Fruit fly (Drosophila melanogaster) whole organism, prepupa: ENCODE data around the gene CG11674.
A peak's percentile ranks its signal among the peaks of the same experiment; 100 is the strongest.

Experiments used
- Blimp-1 ChIP-seq: fragments of 200-800 bp; sonication (Bioruptor generic); optimal IDR thresholded peaks from 3 replicates; lab custom pipeline; 2017; ENCODE audit warnings: missing biosample characterization, missing genetic modification characterization, mild to moderate bottlenecking, moderate library complexity, missing genetic modification reagents
- CG11294 ChIP-seq: fragments of 200-800 bp; sonication (Bioruptor generic); IDR thresholded peaks from 2 replicates; pipeline ENCODE4 v1.3.6; 2022; ENCODE audit warnings: missing biosample characterization, missing genetic modification characterization
- CG11762 ChIP-seq: fragments of 200-800 bp; sonication (Bioruptor generic); optimal IDR thresholded peaks from 3 replicates; lab custom pipeline; 2016; ENCODE audit warnings: missing biosample characterization, missing genetic modification characterization; ENCODE audit not compliant: insufficient read depth
- CG11902 ChIP-seq: fragments of 200-800 bp; sonication (Bioruptor generic); optimal IDR thresholded peaks from 3 replicates; lab custom pipeline; 2016; ENCODE audit warnings: missing biosample characterization, missing genetic modification characterization
- CG31627 ChIP-seq: fragments of 200-800 bp; sonication (Bioruptor generic); optimal IDR thresholded peaks from 3 replicates; lab custom pipeline; 2016; ENCODE audit warnings: missing biosample characterization, missing genetic modification characterization
- CG32006 ChIP-seq: fragments of 200-800 bp; sonication (Bioruptor generic); optimal IDR thresholded peaks from 3 replicates; lab custom pipeline; 2017; ENCODE audit warnings: missing biosample characterization, mild to moderate bottlenecking, missing genetic modification characterization
- CG34406 ChIP-seq: fragments of 200-800 bp; sonication (Bioruptor generic); optimal IDR thresholded peaks from 3 replicates; lab custom pipeline; 2016; ENCODE audit warnings: missing biosample characterization, missing genetic modification characterization
- CG3919 ChIP-seq: fragments of 200-800 bp; sonication (Bioruptor generic); optimal IDR thresholded peaks from 3 replicates; lab custom pipeline; 2016; ENCODE audit warnings: missing biosample characterization, missing genetic modification characterization
- CG4318 ChIP-seq: fragments of 200-800 bp; sonication (Bioruptor generic); optimal IDR thresholded peaks from 3 replicates; lab custom pipeline; 2017; ENCODE audit warnings: missing biosample characterization, mild to moderate bottlenecking, missing genetic modification characterization
- CG6163 ChIP-seq: fragments of 200-800 bp; sonication (Bioruptor generic); IDR thresholded peaks from 3 replicates; pipeline ENCODE4 v1.3.6; 2022; ENCODE audit warnings: missing biosample characterization, missing genetic modification characterization
- CG6276 ChIP-seq: fragments of 200-800 bp; sonication (Bioruptor generic); optimal IDR thresholded peaks from 2 replicates; lab custom pipeline; 2017; ENCODE audit warnings: missing biosample characterization, mild to moderate bottlenecking, missing genetic modification characterization
- CG6792 ChIP-seq: fragments of 200-800 bp; sonication (Bioruptor generic); optimal IDR thresholded peaks from 3 replicates; lab custom pipeline; 2016; ENCODE audit warnings: missing biosample characterization, missing genetic modification characterization
- Eip75B ChIP-seq: fragments of 200-800 bp; sonication (Bioruptor generic); optimal IDR thresholded peaks from 3 replicates; lab custom pipeline; 2016; ENCODE audit warnings: missing biosample characterization, missing genetic modification characterization
- Eip78C ChIP-seq: fragments of 200-800 bp; sonication (Bioruptor generic); peaks from one replicate; lab custom pipeline; 2016; ENCODE audit warnings: missing biosample characterization, missing genetic modification characterization
- Eip93F ChIP-seq: fragments of 200-800 bp; sonication (Bioruptor generic); optimal IDR thresholded peaks from 2 replicates; lab custom pipeline; 2016; ENCODE audit warnings: missing biosample characterization, mild to moderate bottlenecking, missing genetic modification characterization
- Ets21C ChIP-seq: fragments of 200-800 bp; sonication (Bioruptor generic); optimal IDR thresholded peaks from 3 replicates; lab custom pipeline; 2016; ENCODE audit warnings: missing biosample characterization, missing genetic modification characterization
- Ets96B ChIP-seq: fragments of 200-800 bp; optimal IDR thresholded peaks from 2 replicates; lab custom pipeline; 2019; ENCODE audit warnings: missing biosample characterization, mild to moderate bottlenecking, missing genetic modification characterization, moderate library complexity
- Gug ChIP-seq: fragments of 200-800 bp; sonication (Bioruptor generic); IDR thresholded peaks from 2 replicates; pipeline ENCODE4 v1.3.6; 2022; ENCODE audit warnings: missing biosample characterization, missing genetic modification characterization
- Hr4 ChIP-seq: fragments of 200-800 bp; sonication (Bioruptor generic); optimal IDR thresholded peaks from 3 replicates; lab custom pipeline; 2016; ENCODE audit warnings: missing biosample characterization, missing genetic modification characterization
- Met ChIP-seq: fragments of 200-800 bp; sonication (Bioruptor generic); optimal IDR thresholded peaks from 3 replicates; lab custom pipeline; 2016; ENCODE audit warnings: missing biosample characterization, missing genetic modification characterization
- Sox102F ChIP-seq: fragments of 200-800 bp; sonication (Bioruptor generic); optimal IDR thresholded peaks from 2 replicates; lab custom pipeline; 2016; ENCODE audit warnings: missing biosample characterization, mild to moderate bottlenecking, missing genetic modification characterization
- Sox14 ChIP-seq: fragments of 200-800 bp; sonication (Bioruptor generic); optimal IDR thresholded peaks from 3 replicates; lab custom pipeline; 2016; ENCODE audit warnings: missing biosample characterization, missing genetic modification characterization
- Sox15 ChIP-seq: fragments of 200-800 bp; sonication (Bioruptor generic); optimal IDR thresholded peaks from 3 replicates; lab custom pipeline; 2016; ENCODE audit warnings: missing biosample characterization, missing genetic modification characterization
- achi ChIP-seq: fragments of 200-800 bp; sonication (Bioruptor generic); optimal IDR thresholded peaks from 3 replicates; lab custom pipeline; 2016; ENCODE audit warnings: missing biosample characterization, missing genetic modification characterization
- acj6 ChIP-seq: fragments of 200-800 bp; sonication (Bioruptor generic); optimal IDR thresholded peaks from 3 replicates; lab custom pipeline; 2016; ENCODE audit warnings: missing biosample characterization, missing genetic modification characterization
- dac ChIP-seq: fragments of 200-800 bp; sonication (Bioruptor generic); optimal IDR thresholded peaks from 2 replicates; lab custom pipeline; 2017; ENCODE audit warnings: missing biosample characterization, mild to moderate bottlenecking, missing genetic modification characterization
- eg ChIP-seq: fragments of 200-800 bp; sonication (Bioruptor generic); IDR thresholded peaks from 3 replicates; pipeline ENCODE4 v1.3.6; 2022; ENCODE audit warnings: missing biosample characterization, missing genetic modification characterization
- esn ChIP-seq: fragments of 200-800 bp; sonication (Bioruptor generic); optimal IDR thresholded peaks from 2 replicates; lab custom pipeline; 2016; ENCODE audit warnings: missing biosample characterization, mild to moderate bottlenecking, missing genetic modification characterization, moderate library complexity
- fd85E ChIP-seq: fragments of 200-800 bp; sonication (Bioruptor generic); optimal IDR thresholded peaks from 3 replicates; lab custom pipeline; 2016; ENCODE audit warnings: missing biosample characterization, missing genetic modification characterization
- fkh ChIP-seq: fragments of 200-800 bp; sonication (Bioruptor generic); optimal IDR thresholded peaks from 3 replicates; lab custom pipeline; 2017; ENCODE audit warnings: missing biosample characterization, mild to moderate bottlenecking, missing genetic modification characterization, moderate library complexity
- pdm3 ChIP-seq: fragments of 200-800 bp; sonication (Bioruptor generic); optimal IDR thresholded peaks from 3 replicates; lab custom pipeline; 2016; ENCODE audit warnings: missing biosample characterization, missing genetic modification characterization
- salr ChIP-seq, 2 experiments: fragments of 200-800 bp; sonication (Bioruptor generic); optimal IDR thresholded peaks; 3 replicates each; lab custom pipeline; 2016 to 2018; ENCODE audit warnings: missing biosample characterization in 2 of 2, missing genetic modification characterization in 2 of 2, mild to moderate bottlenecking in 1 of 2
- spab ChIP-seq: fragments of 200-800 bp; sonication (Bioruptor generic); optimal IDR thresholded peaks from 2 replicates; lab custom pipeline; 2017; ENCODE audit warnings: missing biosample characterization, mild to moderate bottlenecking, missing genetic modification characterization, missing genetic modification reagents
- ss ChIP-seq, 2 experiments: fragments of 200-800 bp; sonication (Bioruptor generic); optimal IDR thresholded peaks; 2 replicates in 1 of 2; 3 replicates in 1 of 2; lab custom pipeline; 2017 to 2018; ENCODE audit warnings: mild to moderate bottlenecking in 2 of 2, missing biosample characterization in 2 of 2, missing genetic modification characterization in 2 of 2, moderate library complexity in 1 of 2
- svp ChIP-seq: fragments of 200-800 bp; sonication (Bioruptor generic); peaks from one replicate; lab custom pipeline; 2016; ENCODE audit warnings: missing biosample characterization, missing genetic modification characterization
- vri ChIP-seq: fragments of 200-800 bp; sonication (Bioruptor generic); optimal IDR thresholded peaks from 3 replicates; lab custom pipeline; 2016; ENCODE audit warnings: missing biosample characterization, mild to moderate bottlenecking, missing genetic modification characterization

The CG11674 gene

DNA sequence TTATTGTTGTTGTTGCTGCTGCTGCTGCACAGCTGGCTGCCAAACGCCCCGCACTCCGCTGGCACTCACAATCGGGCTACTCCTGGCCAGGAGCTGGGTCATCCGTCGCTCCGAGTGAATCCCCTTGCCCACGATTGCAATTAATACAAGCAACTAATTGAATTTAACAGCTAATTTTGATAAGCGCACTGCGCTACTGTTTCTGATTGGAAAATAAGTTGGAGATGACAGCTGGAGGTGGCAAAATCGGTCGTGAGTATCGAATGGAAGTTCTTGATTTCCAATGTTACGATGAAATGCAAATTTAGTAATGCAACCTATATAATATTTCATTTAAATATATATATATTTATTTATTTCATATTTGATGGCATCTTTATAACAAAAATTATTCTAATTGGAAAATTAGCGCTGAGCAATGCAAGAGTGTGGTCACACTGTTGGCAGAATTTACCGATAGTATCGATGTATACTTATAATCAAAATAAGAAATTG, 8.2 kb upstream of the CG11674 start, which contains the start of gene CG42271 (continued):
- TF ChIP-seq CG11294 (GFP tag; lab: Robert Waterston, UW) (no peak), Ets96B (tag; lab: Kevin White, UChicago) (no peak), Sox14 (GFP tag; lab: Kevin White, UChicago) (no peak), spab (GFP tag; lab: Kevin White, UChicago) (no peak), Gug (no peak), achi (GFP tag; lab: Kevin White, UChicago) (no peak), vri (GFP tag; lab: Kevin White, UChicago) (no peak), CG3919 (no peak), Sox15 (no peak), fkh (GFP tag; lab: Kevin White, UChicago) (no peak), svp (GFP tag; lab: Kevin White, UChicago) (peak; percentile 67), CG34406 (peak; percentile 26), CG31627 (GFP tag; lab: Kevin White, UChicago) (no peak), Ets21C (GFP tag; lab: Kevin White, UChicago) (no peak), fd85E (GFP tag; lab: Kevin White, UChicago) (no peak), CG4318 (GFP tag; lab: Kevin White, UChicago) (no peak), CG6792 (GFP tag; lab: Kevin White, UChicago) (no peak), Sox102F (GFP tag; lab: Kevin White, UChicago) (no peak), Eip75B (GFP tag; lab: Kevin White, UChicago) (no peak), eg (0 out of 3 replicates have a peak, but pooled peaks have one; percentile 26), CG11762 (GFP tag; lab: Kevin White, UChicago) (no peak), pdm3 (GFP tag; lab: Kevin White, UChicago) (no peak), CG11902 (GFP tag; lab: Kevin White, UChicago) (no peak), dac (no peak)

DNA sequence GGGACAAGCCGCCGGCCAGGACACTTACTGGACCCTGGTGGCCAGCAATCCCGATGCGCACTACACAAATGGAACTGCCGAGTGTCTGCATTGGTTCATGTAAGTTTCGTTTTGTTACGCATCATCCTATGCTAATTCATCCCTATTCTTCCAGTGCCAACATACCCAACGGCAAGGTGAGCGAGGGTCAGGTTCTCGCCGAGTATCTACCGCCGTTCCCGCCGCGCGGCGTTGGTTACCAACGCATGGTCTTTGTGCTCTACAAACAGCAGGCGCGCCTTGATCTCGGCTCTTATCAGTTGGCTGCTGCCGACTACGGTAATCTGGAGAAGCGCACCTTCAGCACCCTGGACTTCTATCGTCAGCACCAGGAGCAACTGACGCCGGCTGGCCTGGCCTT, 1.4 kb upstream of the CG11674 start:
- TF ChIP-seq CG6163 (GFP tag; lab: Robert Waterston, UW) (no peak), svp (GFP tag; lab: Kevin White, UChicago) (peak; percentile 94), CG32006 (GFP tag; lab: Kevin White, UChicago) (no peak)

- TF ChIP-seq acj6 (GFP tag; lab: Kevin White, UChicago) (no peak), Gug (no peak), CG6792 (GFP tag; lab: Kevin White, UChicago) (no peak), CG6276 (no peak), svp (GFP tag; lab: Kevin White, UChicago) (peak; percentile 26), spab (GFP tag; lab: Kevin White, UChicago) (no peak), CG6163 (GFP tag; lab: Robert Waterston, UW) (no peak)
Measured at dm6 chrX:14226093-14226492, 414 bp upstream of the CG11674 start, which contains the start of gene mRpL38. mRpL38 (plus strand) TSS chrX:14226289.

dm6 chrX:14221995-14222394, 3.7 kb downstream of the CG11674 start:
- TF ChIP-seq pdm3 (GFP tag; lab: Kevin White, UChicago), result no peak
- no peak for TF ChIP-seq Ets21C (GFP tag; lab: Kevin White, UChicago)
- TF ChIP-seq CG6163 (GFP tag; lab: Robert Waterston, UW), result no peak
- TF ChIP-seq Eip93F, result no peak
- no peak for TF ChIP-seq Eip75B (GFP tag; lab: Kevin White, UChicago)
- no peak for TF ChIP-seq salr (GFP tag; optimal IDR thresholded peaks at IDR 0.05; lab: Kevin White, UChicago)
- no peak for TF ChIP-seq esn (GFP tag; lab: Kevin White, UChicago)
- TF ChIP-seq Eip78C (GFP tag; lab: Kevin White, UChicago), result no peak
- no peak for TF ChIP-seq Met
- no peak for TF ChIP-seq Gug
- TF ChIP-seq eg, result no peak
- no peak for TF ChIP-seq Blimp-1
- no peak for TF ChIP-seq ss (GFP tag; optimal IDR thresholded peaks at IDR 0.05; lab: Kevin White, UChicago)
- no peak for TF ChIP-seq Hr4 (GFP tag; lab: Kevin White, UChicago)
- TF ChIP-seq CG4318 (GFP tag; lab: Kevin White, UChicago), result no peak
- TF ChIP-seq fd85E (GFP tag; lab: Kevin White, UChicago), result no peak
